Worm (Caenorhabditis elegans) whole organism, midembryonic: ENCODE measurements around the gene scp-1.

ENCODE experiments used
- T22C8.4 ChIP-seq: fragments of 200-800 bp; sonication (Bioruptor generic); IDR thresholded peaks from 2 replicates; pipeline ENCODE4 v1.3.6; 2022; ENCODE audit warnings: missing genetic modification characterization, missing compliant biosample characterization
- cog-1 ChIP-seq: sonication (generic microtip); optimal IDR thresholded peaks from 2 replicates; lab custom pipeline; 2016; ENCODE audit warnings: missing genetic modification characterization, missing compliant biosample characterization
- flt-1 ChIP-seq: fragments of 200-800 bp; sonication (Bioruptor generic); IDR thresholded peaks from 2 replicates; pipeline ENCODE4 v1.3.6; 2022; ENCODE audit warnings: missing genetic modification characterization, missing compliant biosample characterization
- med-1 ChIP-seq: sonication (generic microtip); optimal IDR thresholded peaks from 2 replicates; lab custom pipeline; 2017; ENCODE audit warnings: missing genetic modification characterization, mild to moderate bottlenecking, missing compliant biosample characterization, antibody characterized with exemption, missing genetic modification reagents; ENCODE audit not compliant: insufficient read depth
- ztf-29 ChIP-seq: fragments of 200-800 bp; sonication (Bioruptor generic); IDR thresholded peaks from 2 replicates; pipeline ENCODE4 v1.3.6; 2022; ENCODE audit warnings: missing genetic modification reagents, missing genetic modification characterization, missing compliant biosample characterization

- TF ChIP-seq med-1 (no peak), cog-1 (tag; lab: Kevin White, UChicago) (no peak), flt-1 (GFP tag; lab: Robert Waterston, UW) (no peak), ztf-29 (GFP tag; lab: Robert Waterston, UW) (no peak), T22C8.4 (GFP tag; lab: Robert Waterston, UW) (no peak)
These were observed 46.0 kb downstream of the scp-1 start, which contains the start of gene srh-48 for ce11 chrII:9379796-9380195.
